Fruit fly (Drosophila melanogaster) whole organism, wandering third instar larva: ENCODE measurements around the gene Dip-B.
A peak's percentile ranks its signal among the peaks of the same experiment; 100 is the strongest.

Experiments used
- GATAd ChIP-seq: sonication (Bioruptor generic); optimal IDR thresholded peaks from 2 replicates; lab custom pipeline; 2016; ENCODE audit warnings: missing biosample characterization, missing genetic modification characterization
- Hr83 ChIP-seq: fragments of 200-300 bp; sonication (Bioruptor generic); optimal IDR thresholded peaks from 2 replicates; lab custom pipeline; 2016; ENCODE audit warnings: missing biosample characterization, mild to moderate bottlenecking, missing genetic modification characterization, moderate library complexity; ENCODE audit not compliant: poor library complexity, severe bottlenecking
- ey ChIP-seq: fragments of 200-800 bp; sonication (Bioruptor generic); optimal IDR thresholded peaks from 2 replicates; lab custom pipeline; 2016; ENCODE audit warnings: missing biosample characterization, missing genetic modification characterization
- jim ChIP-seq: fragments of 175-275, 200-325 bp; sonication (Bioruptor generic); optimal IDR thresholded peaks from 2 replicates; lab custom pipeline; 2016; ENCODE audit warnings: missing biosample characterization, mild to moderate bottlenecking, missing genetic modification characterization
- pan ChIP-seq: fragments of >200 bp; optimal IDR thresholded peaks from 2 replicates; lab custom pipeline; 2017
- psq ChIP-seq: fragments of 200-800 bp; sonication (Bioruptor generic); optimal IDR thresholded peaks from 3 replicates; lab custom pipeline; 2017; ENCODE audit warnings: missing biosample characterization, mild to moderate bottlenecking, missing genetic modification characterization, moderate library complexity

dm6 chr3R:13793105-13793978 is 11.3 kb downstream of the Dip-B start:
- TF ChIP-seq GATAd (GFP tag; lab: Kevin White, UChicago) (no peak), psq (GFP tag; lab: Kevin White, UChicago) (peak; percentile 45), Hr83 (no peak), ey (GFP tag; lab: Kevin White, UChicago) (peak; percentile 32), pan (no peak), jim (GFP tag; lab: Kevin White, UChicago) (no peak)
